Fruit fly (Drosophila melanogaster) S2 (cell line): ENCODE measurements around the gene CG42710.

ENCODE experiments used
- CG8478 ChIP-seq: fragments of >200 bp; optimal IDR thresholded peaks from 2 replicates; lab custom pipeline; 2018
- CTCF ChIP-seq, 2 experiments: fragments of >200 bp; optimal IDR thresholded peaks; 2 replicates each; lab custom pipeline; 2018

Gene CG42710

dm6 chr2L:8762833-8763232 is 19.5 kb downstream of the CG42710 start:
- no peak for TF ChIP-seq CG8478
- no peak for TF ChIP-seq CTCF (optimal IDR thresholded peaks at IDR 0.05; lab: Kevin White, UChicago)

DNA sequence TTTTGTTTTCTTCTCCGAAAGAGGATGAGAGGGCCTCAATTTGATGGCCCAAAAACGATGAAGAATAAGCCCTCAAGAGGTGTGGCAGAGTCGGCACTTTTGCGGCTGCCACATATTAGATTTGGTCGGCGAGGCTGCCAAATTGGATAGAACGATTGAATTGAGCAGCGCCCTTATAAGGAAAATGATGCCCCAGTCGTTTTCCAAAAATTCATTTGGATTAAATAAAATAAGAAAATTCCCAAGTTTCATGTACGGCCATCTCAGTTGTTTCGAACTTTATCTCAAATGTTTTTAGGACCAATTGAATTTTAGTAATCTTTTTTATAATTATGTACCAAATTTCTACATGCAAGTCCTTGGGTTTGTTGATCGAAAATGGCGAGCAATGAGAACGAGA is 30.3 kb downstream of the CG42710 start, which contains the start of the genes CG45307 and CG12438:
CG45307 (minus strand) TSS at position 101 of the 400 bp plus-strand sequence.
CG12438 (plus strand) TSS at position 264 of the 400 bp plus-strand sequence.
- no peak for TF ChIP-seq CTCF (optimal IDR thresholded peaks at IDR 0.05; lab: Kevin White, UChicago)
- no peak for TF ChIP-seq CG8478

DNA sequence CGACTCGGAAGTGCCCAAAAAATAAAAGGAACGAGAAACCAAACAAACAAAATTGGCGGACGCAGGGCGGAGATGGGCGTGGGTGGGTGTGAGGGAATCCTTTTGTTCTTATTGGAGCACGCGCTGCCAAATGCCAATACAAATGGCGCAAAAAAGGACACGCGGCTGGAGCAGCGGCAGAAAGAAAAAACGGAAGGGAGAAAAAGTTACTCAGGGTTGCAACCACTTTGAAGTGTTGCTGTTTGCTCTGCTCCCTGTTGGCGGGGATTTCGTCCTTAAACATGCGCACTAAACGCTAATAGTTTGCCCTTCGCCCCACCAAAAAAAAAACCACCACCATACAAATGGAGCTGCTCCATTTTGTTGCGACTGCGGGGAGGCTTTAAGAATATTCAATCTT is 34.8 kb downstream of the CG42710 start:
- TF ChIP-seq CG8478 (no peak), CTCF (optimal IDR thresholded peaks at IDR 0.05; lab: Kevin White, UChicago) (no peak)

DNA sequence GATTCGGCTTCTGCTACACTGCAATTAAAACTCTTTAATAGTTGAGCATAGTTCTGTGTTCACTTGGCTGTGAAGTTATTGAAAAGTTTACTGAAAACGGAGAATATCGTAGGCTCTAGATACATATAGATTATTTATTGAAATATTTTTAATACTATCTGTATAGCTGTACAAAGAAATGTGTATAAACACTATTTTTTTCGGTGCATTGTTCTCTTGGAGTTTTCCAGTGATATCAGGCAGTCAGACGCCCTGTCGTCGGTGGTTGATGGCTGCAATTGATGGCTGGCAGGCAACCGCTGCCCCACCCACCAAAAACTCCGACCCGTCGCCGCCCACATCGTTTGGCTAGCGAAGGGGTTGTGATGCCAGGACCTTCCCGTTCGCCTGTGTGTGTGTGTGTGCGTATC is 35.9 kb downstream of the CG42710 start:
- TF ChIP-seq CTCF (optimal IDR thresholded peaks at IDR 0.05; lab: Kevin White, UChicago): no peak
- TF ChIP-seq CG8478: no peak

dm6 chr2L:8743082-8743481 is 39.2 kb downstream of the CG42710 start:
- no peak for TF ChIP-seq CG8478
- TF ChIP-seq CTCF (optimal IDR thresholded peaks at IDR 0.05; lab: Kevin White, UChicago): no peak

- TF ChIP-seq CTCF (optimal IDR thresholded peaks at IDR 0.05; lab: Kevin White, UChicago): peak; percentile 77 to 81
- no peak for TF ChIP-seq CG8478
Observed at dm6 chr2L:8740757-8741278, 41.5 kb downstream of the CG42710 start.

DNA sequence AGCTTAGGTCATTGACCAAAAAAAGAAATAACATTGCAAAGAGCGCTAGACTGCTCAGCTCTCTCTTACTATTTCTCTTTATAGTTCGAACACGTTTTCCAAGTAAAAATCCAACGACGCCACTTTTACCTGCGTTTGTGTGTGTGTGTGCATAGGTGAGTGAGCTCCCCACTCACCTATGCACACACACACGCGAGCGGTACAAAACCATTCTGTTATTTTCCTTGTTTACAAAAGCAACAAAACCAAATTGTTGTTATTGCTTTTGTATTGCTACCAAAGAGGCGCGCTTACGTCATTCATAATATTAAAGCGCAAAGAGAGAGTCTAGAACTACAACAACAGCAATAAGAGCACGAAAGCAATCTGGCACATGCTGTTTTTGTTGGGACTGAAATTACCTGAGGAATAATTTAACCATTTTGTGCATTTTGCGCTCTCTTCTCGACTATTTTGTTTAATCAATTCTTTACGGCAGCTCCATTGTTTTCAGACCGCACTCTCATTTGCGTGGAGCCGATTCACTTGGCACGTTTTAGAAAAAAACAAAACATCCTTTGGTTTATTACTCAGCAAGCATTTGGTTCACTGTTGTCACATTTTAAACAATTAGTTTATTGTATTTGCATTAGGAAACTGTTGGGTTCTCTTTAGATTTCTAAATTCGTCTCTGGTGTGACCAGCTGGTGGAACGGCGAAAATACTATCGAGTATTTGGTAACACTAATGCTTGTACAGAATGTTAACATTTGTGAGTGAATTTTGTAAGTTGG is 42.1 kb downstream of the CG42710 start, which contains the start of gene raw:
raw (minus strand) TSS at position 677 of the 773 bp plus-strand sequence.
- TF ChIP-seq CG8478 (no peak), CTCF (optimal IDR thresholded peaks at IDR 0.05; lab: Kevin White, UChicago) (no peak)

DNA sequence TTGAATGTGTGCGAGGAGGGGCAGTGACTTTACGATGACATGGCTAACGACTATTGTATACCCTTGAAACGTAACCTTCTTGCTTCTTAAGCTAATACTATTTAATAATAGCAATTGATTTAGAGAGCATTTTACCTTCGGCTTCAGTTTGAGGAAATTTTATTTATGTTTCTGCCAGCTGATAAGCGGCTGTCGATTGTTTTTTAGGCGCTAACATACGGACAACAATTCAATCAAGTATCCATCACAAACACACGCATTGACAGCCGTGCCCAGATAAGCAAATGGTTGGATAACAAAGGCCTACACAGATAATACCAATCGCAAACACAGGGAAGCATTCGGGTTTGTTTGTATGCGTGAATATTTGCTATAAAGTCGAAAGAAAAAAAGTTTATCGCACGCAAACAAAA is 44.0 kb downstream of the CG42710 start:
- TF ChIP-seq CTCF (optimal IDR thresholded peaks at IDR 0.05; lab: Kevin White, UChicago): no peak
- no peak for TF ChIP-seq CG8478

DNA sequence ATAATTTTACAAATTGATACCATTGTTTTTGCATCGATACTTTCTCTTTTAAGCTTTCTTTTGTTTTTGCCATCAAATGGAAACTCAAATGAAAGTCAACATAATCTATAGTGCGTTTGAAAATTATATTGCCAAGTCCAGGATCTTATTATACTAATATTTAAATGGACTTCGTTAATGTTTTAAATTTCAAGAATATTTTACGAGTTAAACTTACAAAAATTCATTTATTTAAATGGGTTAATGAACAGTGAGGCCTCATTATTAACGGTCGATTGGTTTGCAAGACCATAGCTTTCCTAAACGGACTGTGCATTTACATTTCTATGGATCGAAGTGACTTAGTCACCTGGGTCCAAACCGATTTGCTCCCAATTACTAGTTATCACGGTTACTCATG is 45.9 kb downstream of the CG42710 start:
- TF ChIP-seq CTCF (optimal IDR thresholded peaks at IDR 0.05; lab: Kevin White, UChicago): no peak
- TF ChIP-seq CG8478: no peak

DNA sequence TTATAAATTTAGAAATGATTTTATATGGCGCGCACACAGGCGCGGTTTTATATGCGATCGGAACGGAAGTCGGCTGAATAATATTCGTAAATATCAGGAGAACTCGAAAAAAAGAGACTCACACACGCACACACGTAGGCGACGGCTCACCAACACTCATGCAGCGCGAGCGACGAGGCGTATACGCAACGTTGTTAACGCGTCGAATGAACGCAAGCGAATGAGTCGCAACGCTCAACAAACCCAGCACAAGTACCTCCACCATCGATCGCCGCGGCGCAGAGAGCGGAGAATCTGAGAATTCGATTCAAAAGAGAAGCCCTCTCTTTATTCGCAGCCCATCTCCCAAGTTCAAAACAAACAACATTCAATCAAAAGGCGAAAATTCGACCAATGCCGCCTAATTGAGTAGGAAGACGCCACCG is 46.7 kb downstream of the CG42710 start:
- TF ChIP-seq CG8478: no peak
- TF ChIP-seq CTCF (optimal IDR thresholded peaks at IDR 0.05; lab: Kevin White, UChicago): no peak

DNA sequence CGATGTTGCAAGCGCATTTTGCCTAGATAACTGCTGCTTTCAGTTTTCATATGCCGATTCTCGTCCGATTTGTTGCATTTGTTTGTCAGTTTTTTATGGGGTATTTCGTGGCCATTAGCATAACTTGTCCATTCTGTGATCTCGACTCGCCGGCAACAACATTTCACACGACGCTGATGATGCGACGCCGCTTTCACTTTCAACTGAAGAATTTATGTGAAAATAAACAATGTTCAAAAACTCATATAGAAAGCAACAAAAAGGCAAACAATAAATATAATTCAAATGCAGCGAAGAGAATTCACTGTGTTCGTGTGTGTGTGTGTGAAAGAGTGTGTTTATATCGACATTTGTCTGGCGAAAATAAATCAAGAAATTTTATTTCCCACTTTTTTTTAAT is 47.3 kb downstream of the CG42710 start:
- TF ChIP-seq CG8478 (no peak), CTCF (optimal IDR thresholded peaks at IDR 0.05; lab: Kevin White, UChicago) (no peak)

- TF ChIP-seq CTCF (optimal IDR thresholded peaks at IDR 0.05; lab: Kevin White, UChicago) (no peak), CG8478 (no peak)
Observed at dm6 chr2L:8734304-8734703, 48.0 kb downstream of the CG42710 start.

DNA sequence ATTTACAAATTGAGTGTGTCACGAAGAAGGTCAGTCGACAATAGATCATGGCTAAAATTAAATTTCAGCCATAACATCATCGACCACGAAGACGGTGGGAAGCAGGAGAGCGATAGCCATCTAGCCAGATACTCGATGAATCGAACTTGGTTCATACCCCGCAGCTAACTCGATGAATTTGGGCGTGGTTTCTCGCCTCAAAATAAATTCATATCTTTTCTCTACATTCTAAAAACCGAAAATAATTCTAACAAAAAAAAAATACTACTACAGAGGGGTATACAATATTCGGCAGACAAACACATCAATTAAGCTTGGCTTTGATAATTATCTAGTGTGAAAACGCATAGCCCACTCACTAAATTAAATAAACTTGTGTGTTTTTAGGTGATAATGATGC is 49.6 kb downstream of the CG42710 start:
- TF ChIP-seq CTCF (optimal IDR thresholded peaks at IDR 0.05; lab: Kevin White, UChicago): no peak
- no peak for TF ChIP-seq CG8478
